Worm (Caenorhabditis elegans) whole organism, late embryonic: Measurements from ENCODE around the gene cyp-34A2.
A peak's percentile ranks its signal among the peaks of the same experiment; 100 is the strongest.

Experiments used
- F13H6.1 ChIP-seq: sonication (generic microtip); optimal IDR thresholded peaks from 2 replicates; lab custom pipeline; 2016; ENCODE audit warnings: missing genetic modification characterization, missing compliant biosample characterization
- K09A11.1 ChIP-seq: sonication (generic microtip); optimal IDR thresholded peaks from 2 replicates; lab custom pipeline; 2017; ENCODE audit warnings: antibody characterized with exemption, mild to moderate bottlenecking, missing genetic modification characterization, missing compliant biosample characterization; ENCODE audit not compliant: insufficient read depth
- T23F11.4 ChIP-seq: fragments of 200-800 bp; sonication (Bioruptor generic); optimal IDR thresholded peaks from 2 replicates; lab custom pipeline; 2018; ENCODE audit warnings: mild to moderate bottlenecking, missing genetic modification characterization, missing compliant biosample characterization
- ahr-1 ChIP-seq: sonication (generic microtip); optimal IDR thresholded peaks from 2 replicates; lab custom pipeline; 2016; ENCODE audit warnings: missing genetic modification characterization, missing compliant biosample characterization
- ama-1 ChIP-seq: fragments of 150-350 bp; optimal IDR thresholded peaks from 2 replicates; lab custom pipeline; 2014
- ceh-18 ChIP-seq: sonication (generic microtip); optimal IDR thresholded peaks from 2 replicates; lab custom pipeline; 2016; ENCODE audit warnings: missing genetic modification characterization, missing compliant biosample characterization
- ceh-19 ChIP-seq: fragments of 200-800 bp; sonication (Bioruptor generic); optimal IDR thresholded peaks from 2 replicates; lab custom pipeline; 2018; ENCODE audit warnings: mild to moderate bottlenecking, missing genetic modification characterization, missing compliant biosample characterization
- ceh-24 ChIP-seq: sonication (generic microtip); optimal IDR thresholded peaks from 2 replicates; lab custom pipeline; 2016; ENCODE audit warnings: mild to moderate bottlenecking, missing genetic modification characterization, missing compliant biosample characterization
- ceh-31 ChIP-seq: sonication (generic microtip); optimal IDR thresholded peaks from 2 replicates; lab custom pipeline; 2016; ENCODE audit warnings: missing genetic modification characterization, missing compliant biosample characterization
- ceh-34 ChIP-seq: sonication (generic microtip); optimal IDR thresholded peaks from 2 replicates; lab custom pipeline; 2016; ENCODE audit warnings: mild to moderate bottlenecking, missing genetic modification characterization, missing compliant biosample characterization
- ceh-6 ChIP-seq: fragments of 200-800 bp; sonication (Bioruptor generic); optimal IDR thresholded peaks from 2 replicates; lab custom pipeline; 2018; ENCODE audit warnings: mild to moderate bottlenecking, missing genetic modification characterization, missing compliant biosample characterization
- ceh-9 ChIP-seq: sonication (generic microtip); optimal IDR thresholded peaks from 2 replicates; lab custom pipeline; 2016; ENCODE audit warnings: mild to moderate bottlenecking, missing genetic modification characterization, inconsistent platforms, missing compliant biosample characterization
- dmd-4 ChIP-seq: sonication (generic microtip); optimal IDR thresholded peaks from 2 replicates; lab custom pipeline; 2016; ENCODE audit warnings: borderline replicate concordance, missing genetic modification characterization, missing compliant biosample characterization
- elt-2 ChIP-seq: sonication (generic microtip); optimal IDR thresholded peaks from 2 replicates; lab custom pipeline; 2016; ENCODE audit warnings: missing genetic modification reagents, missing genetic modification characterization, missing compliant biosample characterization
- ets-4 ChIP-seq: sonication (generic microtip); optimal IDR thresholded peaks from 2 replicates; lab custom pipeline; 2016; ENCODE audit warnings: missing genetic modification characterization, missing compliant biosample characterization
- fkh-6 ChIP-seq: sonication (generic microtip); optimal IDR thresholded peaks from 2 replicates; lab custom pipeline; 2016; ENCODE audit warnings: missing genetic modification characterization, missing compliant biosample characterization
- hlh-13 ChIP-seq: fragments of 200-800 bp; sonication (Bioruptor generic); optimal IDR thresholded peaks from 2 replicates; lab custom pipeline; 2018; ENCODE audit warnings: mild to moderate bottlenecking, missing genetic modification characterization, missing compliant biosample characterization
- hlh-15 ChIP-seq: sonication (generic microtip); optimal IDR thresholded peaks from 2 replicates; lab custom pipeline; 2016; ENCODE audit warnings: missing genetic modification characterization, missing compliant biosample characterization
- hlh-30 ChIP-seq: sonication (generic microtip); optimal IDR thresholded peaks from 2 replicates; lab custom pipeline; 2017; ENCODE audit warnings: antibody characterized with exemption, missing genetic modification characterization, missing compliant biosample characterization; ENCODE audit not compliant: insufficient read depth
- hlh-6 ChIP-seq: sonication (generic microtip); optimal IDR thresholded peaks from 2 replicates; lab custom pipeline; 2016; ENCODE audit warnings: missing genotype, missing genetic modification characterization, missing compliant biosample characterization
- lim-6 ChIP-seq: sonication (generic microtip); optimal IDR thresholded peaks from 2 replicates; lab custom pipeline; 2016; ENCODE audit warnings: missing genetic modification characterization, missing compliant biosample characterization
- lin-11 ChIP-seq: fragments of 200-800 bp; sonication (Bioruptor generic); optimal IDR thresholded peaks from 2 replicates; lab custom pipeline; 2018; ENCODE audit warnings: mild to moderate bottlenecking, missing genetic modification characterization, missing compliant biosample characterization
- nfya-1 ChIP-seq: sonication (generic microtip); optimal IDR thresholded peaks from 2 replicates; lab custom pipeline; 2017; ENCODE audit warnings: missing genetic modification characterization, mild to moderate bottlenecking, missing compliant biosample characterization, antibody characterized with exemption, moderate library complexity
- npax-4 ChIP-seq: sonication (generic microtip); optimal IDR thresholded peaks from 2 replicates; lab custom pipeline; 2016; ENCODE audit warnings: missing genetic modification characterization, missing compliant biosample characterization
- pag-3 ChIP-seq: sonication (generic microtip); optimal IDR thresholded peaks from 2 replicates; lab custom pipeline; 2016; ENCODE audit warnings: missing compliant biosample characterization, missing genetic modification characterization, borderline replicate concordance
- pax-1 ChIP-seq: fragments of 150-350 bp; optimal IDR thresholded peaks from 2 replicates; lab custom pipeline; 2014; ENCODE audit warnings: missing biosample characterization, missing genetic modification characterization
- pha-2 ChIP-seq: sonication (generic microtip); optimal IDR thresholded peaks from 2 replicates; lab custom pipeline; 2017; ENCODE audit warnings: mild to moderate bottlenecking, missing genetic modification characterization, missing compliant biosample characterization
- pqm-1 ChIP-seq: sonication (generic microtip); optimal IDR thresholded peaks from 2 replicates; lab custom pipeline; 2016; ENCODE audit warnings: missing genetic modification characterization, missing compliant biosample characterization
- pros-1 ChIP-seq: fragments of 150-350 bp; optimal IDR thresholded peaks from 2 replicates; lab custom pipeline; 2014; ENCODE audit warnings: missing biosample characterization, missing genetic modification reagents, missing genetic modification characterization
- ref-2 ChIP-seq: sonication (generic microtip); optimal IDR thresholded peaks from 2 replicates; lab custom pipeline; 2016; ENCODE audit warnings: missing genetic modification characterization, missing compliant biosample characterization
- sdc-2 ChIP-seq: sonication (generic microtip); optimal IDR thresholded peaks from 2 replicates; lab custom pipeline; 2016; ENCODE audit warnings: missing genotype, missing genetic modification characterization, missing compliant biosample characterization
- tbx-2 ChIP-seq: sonication (generic microtip); optimal IDR thresholded peaks from 2 replicates; lab custom pipeline; 2016; ENCODE audit warnings: missing genetic modification characterization, missing compliant biosample characterization
- tbx-7 ChIP-seq: sonication (generic microtip); optimal IDR thresholded peaks from 2 replicates; lab custom pipeline; 2016; ENCODE audit warnings: missing genotype, missing genetic modification characterization, missing compliant biosample characterization
- unc-3 ChIP-seq, 2 experiments: fragments of 200-800 bp in 1 of 2; sonication (Bioruptor generic) in 1 of 2; sonication (generic microtip) in 1 of 2; conservative IDR thresholded peaks in 1 of 2; optimal IDR thresholded peaks in 1 of 2; 2 replicates each; pipeline versions ENCODE4 v1.3.6 to Lab custom; 2016 to 2022; ENCODE audit warnings: missing compliant biosample characterization in 2 of 2, missing genetic modification characterization in 2 of 2, missing genetic modification reagents in 1 of 2
- zip-5 ChIP-seq: sonication (generic microtip); optimal IDR thresholded peaks from 2 replicates; lab custom pipeline; 2016; ENCODE audit warnings: missing genetic modification characterization, missing compliant biosample characterization

Gene cyp-34A2

DNA sequence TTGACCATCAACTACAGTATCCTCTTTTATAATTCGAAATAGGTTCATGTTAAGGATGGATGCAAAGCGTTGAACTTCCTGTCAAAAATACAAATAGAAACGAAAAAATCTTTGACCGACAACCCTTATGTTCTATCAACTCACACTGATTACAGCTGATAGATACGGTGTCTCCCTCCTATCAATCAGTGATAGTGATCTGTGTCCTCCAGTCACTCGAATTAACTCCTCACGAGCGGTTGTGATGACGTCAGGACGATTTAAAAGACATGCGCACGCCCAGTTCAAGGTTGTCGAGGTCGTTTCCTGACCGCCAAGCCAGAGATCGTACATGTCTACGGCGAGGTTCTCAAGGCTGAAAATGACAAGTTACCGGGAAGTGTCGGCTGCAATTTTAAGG, 4.9 kb downstream of the cyp-34A2 start:
- TF ChIP-seq lim-6 (tag; lab: Kevin White, UChicago): no peak
- peak; percentile 57 for TF ChIP-seq elt-2 (tag; lab: Kevin White, UChicago)

DNA sequence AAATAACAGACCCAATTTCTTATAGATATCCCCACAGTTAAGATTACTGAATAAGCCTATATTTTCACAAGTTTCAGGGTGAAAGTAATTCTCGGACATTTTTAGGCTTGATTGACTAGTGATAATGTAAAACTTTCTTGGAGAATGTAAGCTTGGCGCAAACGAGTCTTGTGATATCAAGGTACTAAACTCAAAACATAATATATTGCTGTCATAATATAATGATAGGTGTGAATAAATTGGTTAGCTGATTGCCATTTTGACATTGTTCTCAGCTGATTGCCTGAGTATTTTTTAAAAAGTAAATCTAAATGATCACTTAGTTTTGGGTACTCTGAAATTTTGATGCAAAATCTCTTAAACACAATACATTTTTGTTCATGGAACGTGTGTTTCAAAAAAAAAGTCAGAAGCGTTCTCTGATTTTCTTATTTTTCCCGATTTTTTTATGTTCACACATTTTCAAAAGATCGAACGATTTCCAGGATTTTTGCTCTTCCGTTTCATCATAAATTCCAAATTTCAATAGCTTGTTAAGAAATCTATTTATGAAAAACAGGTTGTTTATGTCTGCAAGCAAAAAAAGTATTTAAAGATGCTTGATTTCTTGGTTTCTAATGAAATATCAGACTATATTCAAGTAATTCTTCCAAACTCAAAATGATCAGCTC, 9.5 kb downstream of the cyp-34A2 start, which contains the start of the genes srw-19 and srx-51:
Gene srw-19, minus strand, starts transcription at position 101 of the 671 bp plus-strand sequence.
Gene srx-51, plus strand, starts transcription at position 621 of the 671 bp plus-strand sequence.
- TF ChIP-seq hlh-15 (tag; lab: Kevin White, UChicago) (no peak), tbx-2 (tag; lab: Kevin White, UChicago) (no peak), hlh-30 (tag; lab: Kevin White, UChicago) (no peak), hlh-13 (GFP tag; lab: Kevin White, UChicago) (no peak), ceh-24 (tag; lab: Kevin White, UChicago) (no peak), ama-1 (lab: Kevin White, UChicago) (no peak), ahr-1 (tag; lab: Kevin White, UChicago) (no peak)

DNA sequence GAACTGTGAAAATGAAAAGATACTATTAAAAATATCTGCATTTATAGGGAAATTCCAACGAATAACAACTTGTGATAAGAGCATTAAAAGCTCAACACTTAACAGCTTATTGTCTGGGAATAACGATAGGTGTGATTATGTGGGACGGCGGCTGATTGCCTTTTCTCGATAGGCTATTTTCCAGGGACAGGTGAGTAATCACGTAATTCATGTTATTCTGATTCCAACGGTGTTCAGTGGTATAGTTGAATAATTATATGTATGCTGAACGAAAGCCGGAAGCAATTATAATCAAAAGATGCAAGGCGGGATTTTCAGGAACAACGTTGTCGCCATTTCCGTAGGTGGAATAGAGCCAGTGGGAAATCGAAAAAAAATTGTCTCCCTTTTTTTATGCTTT, 14.0 kb downstream of the cyp-34A2 start, which contains the start of gene srw-17:
Gene srw-17, minus strand, starts transcription at position 101 of the 400 bp plus-strand sequence.
- TF ChIP-seq npax-4 (tag; lab: Kevin White, UChicago) (no peak), ceh-34 (tag; lab: Kevin White, UChicago) (no peak), ahr-1 (tag; lab: Kevin White, UChicago) (no peak), lin-11 (no peak), ceh-6 (GFP tag; lab: Kevin White, UChicago) (no peak), unc-3 (GFP tag; conservative IDR thresholded peaks at IDR 0.05; lab: Robert Waterston, UW) (no peak), unc-3 (tag; optimal IDR thresholded peaks at IDR 0.05; lab: Kevin White, UChicago) (no peak)

DNA sequence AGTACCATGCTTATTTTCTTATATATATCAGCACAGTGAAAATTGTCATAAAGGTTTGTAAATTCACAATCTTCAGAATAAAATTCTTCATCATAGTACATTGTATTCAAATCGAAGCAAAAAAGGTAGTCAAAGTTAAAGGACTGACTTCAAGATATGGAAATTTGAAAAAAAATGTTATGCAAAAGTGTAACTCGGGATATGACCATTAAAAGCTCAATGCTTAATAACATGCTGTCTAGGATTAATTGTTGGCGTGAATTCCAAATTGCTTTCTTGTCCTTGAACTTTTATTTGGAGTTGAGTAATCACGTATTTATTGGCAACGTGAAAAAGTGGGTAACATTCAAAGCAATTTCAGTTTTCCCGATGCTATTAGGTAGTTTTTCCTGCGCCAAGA, 16.1 kb downstream of the cyp-34A2 start, which contains the start of gene srw-16:
Gene srw-16, minus strand, starts transcription at position 101 of the 400 bp plus-strand sequence.
- TF ChIP-seq lin-11 (no peak), ceh-9 (no peak), ets-4 (tag; lab: Kevin White, UChicago) (no peak), pag-3 (no peak), pha-2 (tag; lab: Kevin White, UChicago) (no peak), ref-2 (no peak), K09A11.1 (no peak), F13H6.1 (tag; lab: Kevin White, UChicago) (no peak), hlh-6 (no peak), pqm-1 (no peak), unc-3 (GFP tag; conservative IDR thresholded peaks at IDR 0.05; lab: Robert Waterston, UW) (no peak), unc-3 (tag; optimal IDR thresholded peaks at IDR 0.05; lab: Kevin White, UChicago) (no peak)

DNA sequence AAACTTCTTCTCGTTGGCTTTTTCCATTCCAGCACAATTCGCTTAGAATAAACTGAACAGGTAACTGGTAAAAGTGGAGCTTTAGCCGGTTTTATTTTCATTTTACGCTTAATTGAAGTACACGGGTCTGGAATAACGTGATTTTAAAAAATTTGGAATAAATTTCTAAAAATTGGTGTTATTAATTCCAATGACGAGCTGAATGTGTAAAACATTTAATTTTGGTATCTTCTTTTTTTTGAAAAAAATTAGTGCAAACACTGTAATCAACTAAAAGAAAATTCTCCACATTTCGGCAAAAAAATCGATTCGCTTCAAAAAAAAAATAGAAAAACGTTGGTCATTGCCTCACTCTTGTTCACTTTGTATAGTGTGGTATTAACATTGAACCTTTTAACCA, 18.6 kb downstream of the cyp-34A2 start, which contains the start of gene T10H4.4:
Gene T10H4.4, minus strand, starts transcription at position 101 of the 400 bp plus-strand sequence.
- TF ChIP-seq ceh-19 (GFP tag; lab: Kevin White, UChicago) (no peak), lin-11 (no peak), ceh-31 (tag; lab: Kevin White, UChicago) (no peak), pax-1 (tag; lab: Kevin White, UChicago) (no peak), fkh-6 (no peak), zip-5 (tag; lab: Kevin White, UChicago) (no peak), nfya-1 (no peak), ceh-18 (tag; lab: Kevin White, UChicago) (no peak), hlh-13 (GFP tag; lab: Kevin White, UChicago) (no peak), pros-1 (tag; lab: Kevin White, UChicago) (no peak), tbx-7 (tag; lab: Kevin White, UChicago) (no peak), dmd-4 (tag; lab: Kevin White, UChicago) (no peak), T23F11.4 (GFP tag; lab: Kevin White, UChicago) (no peak), sdc-2 (tag; lab: Kevin White, UChicago) (no peak), lim-6 (tag; lab: Kevin White, UChicago) (no peak)
